Fruit fly (Drosophila melanogaster): ENCODE data around the gene Mrp5.

The Mrp5 gene

DNA sequence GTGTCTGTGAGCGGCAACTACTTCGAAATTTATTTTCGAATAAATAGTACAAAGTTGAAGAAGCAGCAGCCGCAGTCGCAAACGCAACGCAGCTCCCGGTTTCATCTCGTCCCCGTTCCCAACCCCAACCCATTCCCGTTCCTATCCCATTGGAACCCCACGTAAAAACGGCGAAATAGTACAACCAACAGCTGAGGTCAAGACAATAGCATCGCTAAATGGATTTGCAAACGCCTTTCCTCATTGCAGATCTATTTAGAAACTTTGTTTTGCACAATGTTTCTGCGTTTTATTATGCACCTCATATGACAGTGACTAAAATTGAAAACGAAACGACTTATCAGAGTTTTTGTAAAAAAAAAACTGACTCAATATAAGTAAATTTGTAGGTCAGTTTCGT, 15.9 kb upstream of the Mrp5 start:
- 0 out of 2 replicates have a peak, but pooled peaks have one; percentile 9 for TF ChIP-seq CG32121 (GFP tag; IDR thresholded peaks at IDR 0.05)
- 0 out of 3 replicates have a peak, but pooled peaks have one; percentile 48 for TF ChIP-seq fd96Ca (GFP tag; IDR thresholded peaks at IDR 0.05)
- no peak for TF ChIP-seq CG4496 (GFP tag; IDR thresholded peaks at IDR 0.05)

DNA sequence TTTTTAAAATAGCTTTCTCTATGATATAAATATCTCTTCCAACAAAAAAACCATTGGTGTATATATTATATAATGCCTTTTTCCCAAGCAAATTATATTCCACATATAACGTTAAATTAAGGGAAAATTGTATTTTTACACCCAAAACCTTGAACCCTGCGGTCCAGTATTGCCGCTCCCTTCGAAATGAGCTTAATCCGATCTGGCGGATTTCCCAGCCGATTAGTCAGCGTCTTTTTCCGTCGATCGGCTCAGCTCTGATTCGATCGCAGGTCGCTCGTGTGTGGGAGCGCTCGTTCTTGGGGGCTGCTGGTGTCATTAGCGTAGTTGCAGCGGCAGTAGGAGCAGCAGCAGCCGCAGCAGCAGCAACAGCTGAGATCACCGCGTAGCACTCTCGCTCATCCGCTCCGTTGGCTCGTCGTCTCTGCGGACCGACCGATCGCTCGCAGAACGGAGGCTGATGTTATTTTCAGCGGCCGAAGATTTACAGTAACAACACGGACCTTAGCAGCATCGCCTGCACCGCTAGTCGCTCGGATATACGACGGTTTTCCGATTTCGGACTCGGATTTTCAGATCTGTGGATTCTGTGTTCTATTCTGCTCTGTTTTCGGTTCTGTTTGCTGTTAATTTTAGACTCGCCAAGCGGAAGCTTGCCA, 15.0 kb upstream of the Mrp5 start, which contains the start of gene CG4733:
CG4733 (plus strand) TSS at position 350 of the 659 bp plus-strand sequence.
- TF ChIP-seq Ets98B (GFP tag; IDR thresholded peaks at IDR 0.05) = no peak; the same call in 1 of the 2 replicates
- TF ChIP-seq CG32121 (GFP tag; IDR thresholded peaks at IDR 0.05) = peak; percentile 31; the same call in 1 of the 2 replicates
- TF ChIP-seq CG14655 (GFP tag; optimal IDR thresholded peaks at IDR 0.05) = peak; percentile 14
- peak; percentile 29; the same call in 1 of the 2 replicates for TF ChIP-seq CG12605 (GFP tag; IDR thresholded peaks at IDR 0.05)
- TF ChIP-seq CG13204 (GFP tag; optimal IDR thresholded peaks at IDR 0.05) = peak; percentile 58
- no peak for TF ChIP-seq CG8159 (tag; optimal IDR thresholded peaks at IDR 0.05)
- TF ChIP-seq CG9948 (tag; optimal IDR thresholded peaks at IDR 0.05) = no peak
- TF ChIP-seq CG4496 (GFP tag; IDR thresholded peaks at IDR 0.05) = 0 out of 3 replicates have a peak, but pooled peaks have one; percentile 32

DNA sequence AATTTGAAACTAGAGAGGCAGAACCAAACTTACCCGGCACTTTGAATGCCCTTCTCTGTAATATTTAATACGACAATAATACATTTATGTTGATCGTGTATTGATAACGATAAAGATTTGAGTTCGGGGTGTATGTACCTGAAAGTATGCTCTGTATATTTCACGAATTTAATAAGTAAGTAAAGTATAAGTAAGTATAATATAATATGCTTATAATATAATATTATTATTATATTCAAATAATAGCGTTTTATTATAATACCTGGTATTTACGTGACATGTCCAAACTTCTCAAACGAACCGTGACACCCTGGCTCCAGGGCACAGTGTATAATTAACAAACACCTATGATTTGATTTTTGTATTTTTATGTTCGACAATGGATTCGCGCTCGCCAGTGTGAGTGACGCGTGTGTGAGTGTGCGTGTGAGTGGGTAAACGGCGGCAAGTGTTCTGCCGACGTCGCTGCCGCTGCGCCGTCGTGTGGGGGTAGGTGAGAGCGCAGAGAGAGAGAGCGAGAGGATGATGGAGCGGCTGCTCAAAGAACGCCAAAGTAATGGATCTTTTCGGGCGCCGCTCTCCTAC, 14.2 kb upstream of the Mrp5 start:
- peak; percentile 52 for TF ChIP-seq CG8301 (tag; optimal IDR thresholded peaks at IDR 0.05)
- TF ChIP-seq CG4496 (GFP tag; IDR thresholded peaks at IDR 0.05) = 0 out of 3 replicates have a peak, but pooled peaks have one; percentile 7
- peak; percentile 16 for TF ChIP-seq CG8159 (tag; optimal IDR thresholded peaks at IDR 0.05)
- TF ChIP-seq CG14655 (GFP tag; optimal IDR thresholded peaks at IDR 0.05) = peak; percentile 65
- TF ChIP-seq gl (tag; optimal IDR thresholded peaks at IDR 0.05) = no peak
- TF ChIP-seq CG34367 (tag; optimal IDR thresholded peaks at IDR 0.05) = no peak

DNA sequence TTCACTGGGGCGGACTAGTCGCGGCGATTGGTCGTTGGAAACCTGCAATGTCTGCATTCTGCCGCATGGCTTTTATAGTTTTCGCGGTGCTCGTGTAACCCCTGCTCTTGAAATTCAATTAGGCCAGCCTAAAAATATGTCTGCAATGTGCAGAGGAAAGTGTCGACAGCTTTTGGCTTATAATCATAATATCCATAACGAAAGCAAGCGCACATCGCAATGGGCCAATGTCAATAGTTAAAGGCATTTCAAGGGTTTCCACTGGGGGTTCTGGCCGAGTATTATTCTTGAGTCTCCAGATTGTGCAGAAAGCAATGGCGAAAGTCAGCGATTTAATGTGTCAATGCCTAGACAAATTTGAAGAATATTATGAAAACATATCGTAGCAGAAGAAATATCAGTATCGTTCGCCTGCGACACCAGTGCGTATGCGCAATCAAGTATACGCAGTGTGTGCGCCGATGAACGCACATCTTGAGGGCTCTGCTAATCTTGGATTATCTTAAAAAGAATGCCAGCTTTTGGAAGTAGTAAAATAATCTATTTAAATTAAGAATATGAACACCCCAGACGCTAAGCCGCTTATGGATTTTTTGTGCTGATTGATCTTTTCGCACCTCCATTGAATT, 12.8 kb upstream of the Mrp5 start, which contains the start of gene ninaE:
ninaE (minus strand) TSS at position 51 of the 629 bp plus-strand sequence.
- TF ChIP-seq Ets98B (GFP tag; IDR thresholded peaks at IDR 0.05) = no peak
- TF ChIP-seq CG13204 (GFP tag; optimal IDR thresholded peaks at IDR 0.05) = no peak
- TF ChIP-seq CG10348 (GFP tag; IDR thresholded peaks at IDR 0.05) = no peak
- TF ChIP-seq D1 (tag; optimal IDR thresholded peaks at IDR 0.05) = no peak
- TF ChIP-seq CG15710 (tag; optimal IDR thresholded peaks at IDR 0.05) = no peak

DNA sequence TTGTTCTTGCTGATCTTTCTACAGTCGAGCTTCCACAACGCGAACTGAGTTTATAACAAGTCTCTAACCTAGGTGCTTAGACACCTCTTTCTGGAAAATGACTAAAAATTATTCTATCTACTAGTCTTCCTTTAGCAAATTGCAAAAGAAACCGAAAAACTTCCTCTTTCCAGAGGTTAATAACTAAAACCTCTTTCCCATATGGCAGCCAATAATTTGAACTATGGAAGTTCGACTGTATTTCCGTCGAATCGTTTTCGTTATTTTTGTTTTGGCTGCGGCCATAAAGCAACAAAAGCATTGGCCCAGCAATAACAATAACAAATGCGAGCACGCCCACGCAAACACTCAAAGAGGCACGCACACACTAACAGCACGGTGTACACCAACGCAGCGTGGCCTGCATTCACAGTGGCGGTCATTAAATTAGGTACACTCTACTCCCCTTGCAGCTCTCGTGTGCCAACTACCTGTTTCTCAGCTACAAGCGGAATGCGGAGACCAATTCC, 5.0 kb upstream of the Mrp5 start:
- TF ChIP-seq Pif1A (GFP tag; optimal IDR thresholded peaks at IDR 0.05) (no peak), CG14655 (GFP tag; optimal IDR thresholded peaks at IDR 0.05) (no peak), CG9948 (tag; optimal IDR thresholded peaks at IDR 0.05) (no peak), fd96Ca (GFP tag; IDR thresholded peaks at IDR 0.05) (peak; percentile 51), CG10348 (GFP tag; IDR thresholded peaks at IDR 0.05) (no peak), EcR (GFP tag; optimal IDR thresholded peaks at IDR 0.05) (no peak), CG12605 (GFP tag; IDR thresholded peaks at IDR 0.05) (no peak), Pif1B (GFP tag; optimal IDR thresholded peaks at IDR 0.05) (no peak), CG17806 (tag; optimal IDR thresholded peaks at IDR 0.05) (peak; percentile 16), CG15710 (tag; optimal IDR thresholded peaks at IDR 0.05) (peak; percentile 24), gl (tag; optimal IDR thresholded peaks at IDR 0.05) (no peak), D1 (tag; optimal IDR thresholded peaks at IDR 0.05) (no peak), CG13204 (GFP tag; optimal IDR thresholded peaks at IDR 0.05) (no peak), CG8301 (tag; optimal IDR thresholded peaks at IDR 0.05) (no peak), CG32121 (GFP tag; IDR thresholded peaks at IDR 0.05) (peak; percentile 60; the same call in 1 of the 2 replicates), CG4496 (GFP tag; IDR thresholded peaks at IDR 0.05) (peak; percentile 41; the same call in 1 of the 3 replicates), Ets98B (GFP tag; IDR thresholded peaks at IDR 0.05) (peak; percentile 35; the same call in 1 of the 2 replicates), rn (GFP tag; IDR thresholded peaks at IDR 0.05) (no peak), CG34367 (tag; optimal IDR thresholded peaks at IDR 0.05) (no peak), CG8159 (tag; optimal IDR thresholded peaks at IDR 0.05) (peak; percentile 22), Snoo (tag; optimal IDR thresholded peaks at IDR 0.05) (peak; percentile 33)

DNA sequence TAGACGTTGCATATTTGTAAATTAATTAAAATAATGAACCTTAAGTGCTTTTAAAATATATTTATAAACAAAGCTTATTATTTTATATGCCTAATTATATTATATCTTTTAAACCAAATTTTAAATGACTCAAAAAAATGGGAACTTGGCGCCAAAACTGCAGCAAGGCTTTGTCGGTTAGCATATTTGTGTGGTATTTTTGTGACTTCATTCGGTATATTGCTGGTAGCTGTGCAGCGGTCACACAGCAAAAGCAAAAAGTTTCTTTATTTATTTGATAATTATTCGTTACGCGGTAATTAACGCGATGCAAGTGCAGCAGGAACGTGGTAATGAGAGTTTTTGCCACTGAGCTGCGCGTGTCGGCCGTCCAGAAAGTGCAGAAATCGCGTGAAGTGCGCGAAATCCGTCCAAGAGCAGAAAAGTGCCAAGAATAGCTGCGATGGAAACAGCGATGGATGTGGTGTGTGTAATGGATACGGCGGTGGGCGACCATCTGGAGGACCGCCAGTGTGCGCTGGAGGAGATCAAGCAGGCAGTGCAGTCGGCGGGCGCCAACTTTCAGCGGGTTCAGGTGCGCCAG, 4.1 kb upstream of the Mrp5 start, which contains the start of gene Ask1:
Ask1 (plus strand) TSS at position 250 of the 583 bp plus-strand sequence.
- TF ChIP-seq fd96Ca (GFP tag; IDR thresholded peaks at IDR 0.05) (no peak), gl (tag; optimal IDR thresholded peaks at IDR 0.05) (no peak), CG8159 (tag; optimal IDR thresholded peaks at IDR 0.05) (no peak), CG34367 (tag; optimal IDR thresholded peaks at IDR 0.05) (no peak), CG4496 (GFP tag; IDR thresholded peaks at IDR 0.05) (no peak), Pif1A (GFP tag; optimal IDR thresholded peaks at IDR 0.05) (no peak), Ets98B (GFP tag; IDR thresholded peaks at IDR 0.05) (no peak), CG13204 (GFP tag; optimal IDR thresholded peaks at IDR 0.05) (no peak), rn (GFP tag; IDR thresholded peaks at IDR 0.05) (no peak), CG8301 (tag; optimal IDR thresholded peaks at IDR 0.05) (no peak)

Measured in whole organism, pupa.